Worm (Caenorhabditis elegans) whole organism, L3 larva: ENCODE data around the gene clec-258.

Source experiments
- R02D3.7 ChIP-seq: fragments of 150-350 bp; optimal IDR thresholded peaks from 2 replicates; lab custom pipeline; 2014; ENCODE audit warnings: missing biosample characterization, missing genetic modification characterization
- ZK546.5 ChIP-seq: sonication (generic microtip); optimal IDR thresholded peaks from 2 replicates; lab custom pipeline; 2017; ENCODE audit warnings: missing biosample characterization, missing genetic modification characterization
- aly-2 ChIP-seq: fragments of 150-350 bp; optimal IDR thresholded peaks from 2 replicates; lab custom pipeline; 2014; ENCODE audit warnings: missing biosample characterization, missing genetic modification characterization
- ama-1 ChIP-seq: fragments of 150-350 bp; optimal IDR thresholded peaks from 2 replicates; lab custom pipeline; 2018
- ceh-9 ChIP-seq: sonication (generic microtip); optimal IDR thresholded peaks from 2 replicates; lab custom pipeline; 2018; ENCODE audit warnings: missing biosample characterization, missing genetic modification characterization
- daf-12 ChIP-seq: fragments of 150-350 bp; optimal IDR thresholded peaks from 2 replicates; lab custom pipeline; 2014; ENCODE audit warnings: missing biosample characterization, missing genetic modification reagents, missing genetic modification characterization
- egl-27 ChIP-seq: sonication (generic microtip); optimal IDR thresholded peaks from 4 replicates; lab custom pipeline; 2017; ENCODE audit warnings: missing biosample characterization, missing genetic modification reagents, missing genetic modification characterization
- egl-5 ChIP-seq: fragments of 150-350 bp; optimal IDR thresholded peaks from 2 replicates; lab custom pipeline; 2017; ENCODE audit warnings: missing biosample characterization, missing genetic modification reagents, missing genetic modification characterization, inconsistent platforms
- elt-2 ChIP-seq: sonication (generic microtip); optimal IDR thresholded peaks from 2 replicates; lab custom pipeline; 2016; ENCODE audit warnings: missing genetic modification reagents, mild to moderate bottlenecking, missing genetic modification characterization, missing compliant biosample characterization
- elt-3 ChIP-seq, 3 experiments: fragments of 150-350 bp in 1 of 3; sonication (generic microtip) in 2 of 3; optimal IDR thresholded peaks; 2 replicates in 2 of 3; 4 replicates in 1 of 3; lab custom pipeline; 2014 to 2017; ENCODE audit warnings: missing biosample characterization in 3 of 3, missing genetic modification characterization in 3 of 3
- eor-1 ChIP-seq, 2 experiments: fragments of 150-350 bp; optimal IDR thresholded peaks; 2 replicates each; lab custom pipeline; 2014 to 2018; ENCODE audit warnings: missing biosample characterization in 2 of 2, missing genetic modification characterization in 2 of 2
- fkh-10 ChIP-seq: sonication (generic microtip); optimal IDR thresholded peaks from 2 replicates; lab custom pipeline; 2017; ENCODE audit warnings: missing biosample characterization, missing genetic modification reagents, missing genetic modification characterization
- fos-1 ChIP-seq: fragments of 150-350 bp; optimal IDR thresholded peaks from 2 replicates; lab custom pipeline; 2014; ENCODE audit warnings: missing biosample characterization, missing genetic modification characterization
- hmg-11 ChIP-seq: sonication (generic microtip); optimal IDR thresholded peaks from 2 replicates; lab custom pipeline; 2016; ENCODE audit warnings: missing genetic modification characterization, missing compliant biosample characterization
- jun-1 ChIP-seq: fragments of 150-350 bp; optimal IDR thresholded peaks from 2 replicates; lab custom pipeline; 2014; ENCODE audit warnings: missing biosample characterization, missing genetic modification reagents, missing genetic modification characterization
- lin-15B ChIP-seq: fragments of 150-350 bp; optimal IDR thresholded peaks from 2 replicates; lab custom pipeline; 2014; ENCODE audit warnings: missing biosample characterization, missing genetic modification characterization
- lin-39 ChIP-seq: fragments of 150-350 bp; optimal IDR thresholded peaks from 2 replicates; lab custom pipeline; 2018; ENCODE audit warnings: missing biosample characterization, missing genetic modification reagents, missing genetic modification characterization
- mdl-1 ChIP-seq: fragments of 150-350 bp; optimal IDR thresholded peaks from 2 replicates; lab custom pipeline; 2014; ENCODE audit warnings: missing biosample characterization, missing genetic modification characterization
- mml-1 ChIP-seq: fragments of 150-350 bp; sonication (generic microtip); optimal IDR thresholded peaks from 3 replicates; lab custom pipeline; 2014; ENCODE audit warnings: missing biosample characterization, missing genetic modification characterization
- nhr-11 ChIP-seq: fragments of 150-350 bp; optimal IDR thresholded peaks from 2 replicates; lab custom pipeline; 2014; ENCODE audit warnings: missing biosample characterization, missing genetic modification characterization
- nhr-12 ChIP-seq: fragments of 150-350 bp; optimal IDR thresholded peaks from 2 replicates; lab custom pipeline; 2014; ENCODE audit warnings: missing biosample characterization, missing genetic modification characterization
- nhr-23 ChIP-seq: fragments of 150-350 bp; optimal IDR thresholded peaks from 2 replicates; lab custom pipeline; 2014; ENCODE audit warnings: missing biosample characterization, missing genetic modification reagents, missing genetic modification characterization
- nhr-25 ChIP-seq: sonication (generic microtip); optimal IDR thresholded peaks from 2 replicates; lab custom pipeline; 2017; ENCODE audit warnings: missing biosample characterization, missing genetic modification characterization
- nhr-28 ChIP-seq: fragments of 150-350 bp; optimal IDR thresholded peaks from 2 replicates; lab custom pipeline; 2014; ENCODE audit warnings: missing biosample characterization, missing genetic modification characterization
- nhr-43 ChIP-seq: sonication (generic microtip); optimal IDR thresholded peaks from 2 replicates; lab custom pipeline; 2016; ENCODE audit warnings: mild to moderate bottlenecking, missing genetic modification characterization, missing compliant biosample characterization; ENCODE audit not compliant: poor library complexity, severe bottlenecking
- nhr-67 ChIP-seq: fragments of 150-350 bp; optimal IDR thresholded peaks from 2 replicates; lab custom pipeline; 2014; ENCODE audit warnings: missing biosample characterization, missing genetic modification characterization
- nhr-76 ChIP-seq: fragments of 150-350 bp; sonication (generic microtip); optimal IDR thresholded peaks from 5 replicates; lab custom pipeline; 2014; ENCODE audit warnings: missing biosample characterization, missing genetic modification characterization
- pha-4 ChIP-seq: fragments of 150-350 bp; optimal IDR thresholded peaks from 2 replicates; lab custom pipeline; 2014; ENCODE audit warnings: missing biosample characterization, missing genetic modification reagents, missing genetic modification characterization
- pqm-1 ChIP-seq: fragments of 150-350 bp; optimal IDR thresholded peaks from 2 replicates; lab custom pipeline; 2017; ENCODE audit warnings: missing biosample characterization, missing genetic modification characterization, inconsistent platforms
- sea-2 ChIP-seq: fragments of 150-350 bp; sonication (generic microtip); optimal IDR thresholded peaks from 4 replicates; lab custom pipeline; 2014; ENCODE audit warnings: missing biosample characterization, missing genetic modification reagents, missing genetic modification characterization
- skn-1 ChIP-seq: fragments of 150-350 bp; optimal IDR thresholded peaks from 2 replicates; lab custom pipeline; 2014; ENCODE audit warnings: missing biosample characterization, missing genetic modification characterization
- snpc-4 ChIP-seq: fragments of 150-350 bp; optimal IDR thresholded peaks from 2 replicates; lab custom pipeline; 2014; ENCODE audit warnings: missing biosample characterization, missing genetic modification characterization
- tbx-2 ChIP-seq: sonication (generic microtip); optimal IDR thresholded peaks from 2 replicates; lab custom pipeline; 2016; ENCODE audit warnings: mild to moderate bottlenecking, missing genetic modification characterization, missing compliant biosample characterization
- unc-39 ChIP-seq: sonication (generic microtip); optimal IDR thresholded peaks from 4 replicates; lab custom pipeline; 2017; ENCODE audit warnings: missing biosample characterization, missing genetic modification characterization
- unc-62 ChIP-seq: fragments of 150-350 bp; sonication (generic microtip); optimal IDR thresholded peaks from 4 replicates; lab custom pipeline; 2014; ENCODE audit warnings: missing biosample characterization, missing genetic modification reagents, missing genetic modification characterization

The clec-258 gene

DNA sequence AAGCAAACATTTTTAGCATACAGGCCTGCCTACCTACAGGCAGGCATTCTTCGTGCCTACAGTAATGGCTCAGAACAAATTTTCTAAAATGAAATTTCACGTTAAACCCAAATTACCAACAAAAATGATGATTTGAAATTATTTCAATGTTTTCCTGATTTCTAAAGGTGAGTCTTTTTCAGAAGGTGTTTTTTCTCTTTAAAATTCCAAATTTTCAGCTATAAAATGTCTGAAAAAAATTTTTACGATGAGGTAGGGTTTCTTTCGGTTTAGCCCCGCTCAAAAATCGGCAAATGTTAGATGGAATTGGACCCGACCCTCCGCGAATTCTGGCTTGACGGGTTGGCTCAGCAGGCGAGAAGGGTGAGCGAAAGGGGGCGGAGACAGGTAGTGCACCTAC, 42.4 kb upstream of the clec-258 start, which contains the start of gene W04E12.5:
Gene W04E12.5, plus strand, starts transcription at position 301 of the 400 bp plus-strand sequence.
- TF ChIP-seq nhr-76 (tag; lab: Kevin White, UChicago) (no peak), sea-2 (GFP tag; lab: Kevin White, UChicago) (no peak), fos-1 (tag; lab: Kevin White, UChicago) (no peak), egl-27 (no peak), unc-39 (tag; lab: Kevin White, UChicago) (no peak), nhr-12 (no peak)

DNA sequence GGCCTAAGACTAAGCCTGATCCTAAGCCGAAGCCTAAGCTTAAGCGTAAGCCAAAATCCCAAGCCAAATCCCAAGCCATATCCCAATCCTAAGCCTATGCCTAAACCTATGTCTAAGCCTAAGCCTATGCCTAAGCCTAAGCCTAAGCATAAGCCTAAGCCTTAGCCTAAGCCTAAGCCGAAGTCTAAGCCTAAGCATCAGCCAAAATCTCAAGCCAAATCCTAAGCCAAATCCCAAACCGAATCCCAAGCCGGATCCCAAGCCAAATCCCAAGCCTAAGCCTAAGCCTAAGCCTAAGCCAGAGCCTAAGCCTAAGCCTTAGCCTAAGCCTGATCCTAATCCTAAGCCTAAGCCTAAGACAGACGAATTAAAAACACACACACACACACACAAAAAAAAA, 41.1 kb upstream of the clec-258 start:
- no peak for TF ChIP-seq elt-2 (tag; lab: Kevin White, UChicago)
- no peak for TF ChIP-seq nhr-25
- no peak for TF ChIP-seq jun-1 (tag; lab: Kevin White, UChicago)
- TF ChIP-seq nhr-28: no peak
- TF ChIP-seq fos-1 (tag; lab: Kevin White, UChicago): no peak
- TF ChIP-seq nhr-67 (tag; lab: Kevin White, UChicago): no peak
- TF ChIP-seq elt-3 (tag; optimal IDR thresholded peaks at IDR 0.05; lab: Kevin White, UChicago): no peak
- TF ChIP-seq egl-5: no peak
- no peak for TF ChIP-seq aly-2 (tag; lab: Kevin White, UChicago)
- no peak for TF ChIP-seq nhr-23 (tag; lab: Kevin White, UChicago)
- TF ChIP-seq lin-15B (tag; lab: Kevin White, UChicago): no peak
- no peak for TF ChIP-seq nhr-11 (tag; lab: Kevin White, UChicago)
- TF ChIP-seq ama-1 (lab: Kevin White, UChicago): no peak
- TF ChIP-seq, all 47 proteins: peak for 0

DNA sequence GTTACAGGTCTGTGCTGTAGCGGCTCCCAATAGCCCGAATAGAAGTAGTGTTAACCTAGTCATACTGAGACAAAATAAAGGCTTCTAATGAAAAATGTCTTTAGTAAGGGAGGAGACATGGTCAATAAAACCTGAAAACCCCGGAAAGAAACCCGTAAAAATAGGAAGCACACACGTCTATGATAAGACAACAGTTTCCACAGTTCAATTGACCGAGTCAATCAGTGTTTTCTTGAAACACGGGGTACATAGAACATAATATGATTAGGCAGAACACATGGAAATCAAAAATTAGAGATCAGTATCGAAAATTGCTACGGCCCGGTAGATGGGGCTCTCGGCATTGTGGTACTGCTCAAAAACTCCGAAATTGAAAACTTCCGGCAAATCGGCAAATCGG, 37.1 kb upstream of the clec-258 start, which contains the start of gene clec-49:
Gene clec-49, minus strand, starts transcription at position 103 of the 400 bp plus-strand sequence.
- no peak for TF ChIP-seq ama-1 (lab: Kevin White, UChicago)
- TF ChIP-seq nhr-76 (tag; lab: Kevin White, UChicago): no peak
- no peak for TF ChIP-seq mdl-1 (tag; lab: Kevin White, UChicago)
- no peak for TF ChIP-seq fkh-10
- TF ChIP-seq eor-1 (tag; optimal IDR thresholded peaks at IDR 0.05; lab: Kevin White, UChicago): no peak
- TF ChIP-seq hmg-11 (tag; lab: Kevin White, UChicago): no peak
- no peak for TF ChIP-seq R02D3.7 (tag; lab: Kevin White, UChicago)
- TF ChIP-seq elt-2 (tag; lab: Kevin White, UChicago): peak; percentile 69
- TF ChIP-seq daf-12: no peak
- TF ChIP-seq pqm-1: peak; percentile 65
- no peak for TF ChIP-seq nhr-28
- no peak for TF ChIP-seq ZK546.5 (tag; lab: Kevin White, UChicago)

DNA sequence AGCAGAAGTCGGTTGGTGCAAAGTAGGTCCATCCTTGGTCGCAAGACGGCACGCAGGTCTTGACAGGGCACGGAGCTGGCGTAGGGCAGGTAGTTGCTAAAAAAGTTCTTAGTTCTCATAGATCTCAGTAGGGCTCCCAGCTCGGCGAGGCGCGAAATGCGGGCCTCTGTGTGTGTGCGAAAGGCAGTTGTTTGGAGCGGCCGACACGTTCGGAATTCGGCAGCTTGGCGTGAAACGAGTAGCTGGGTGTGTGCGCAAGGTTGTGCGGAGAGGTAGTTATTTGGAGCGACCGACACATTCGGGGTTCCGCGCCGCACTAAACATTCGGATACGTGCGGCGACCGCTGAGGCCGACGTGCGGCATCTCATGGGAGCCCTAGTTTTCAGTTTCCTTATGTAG, 35.4 kb upstream of the clec-258 start:
- no peak for TF ChIP-seq lin-15B (tag; lab: Kevin White, UChicago)
- no peak for TF ChIP-seq lin-39
- TF ChIP-seq jun-1 (tag; lab: Kevin White, UChicago): no peak
- TF ChIP-seq mml-1 (tag; lab: Kevin White, UChicago): no peak
- no peak for TF ChIP-seq nhr-23 (tag; lab: Kevin White, UChicago)
- no peak for TF ChIP-seq daf-12
- TF ChIP-seq, all 47 proteins: peak for 0

DNA sequence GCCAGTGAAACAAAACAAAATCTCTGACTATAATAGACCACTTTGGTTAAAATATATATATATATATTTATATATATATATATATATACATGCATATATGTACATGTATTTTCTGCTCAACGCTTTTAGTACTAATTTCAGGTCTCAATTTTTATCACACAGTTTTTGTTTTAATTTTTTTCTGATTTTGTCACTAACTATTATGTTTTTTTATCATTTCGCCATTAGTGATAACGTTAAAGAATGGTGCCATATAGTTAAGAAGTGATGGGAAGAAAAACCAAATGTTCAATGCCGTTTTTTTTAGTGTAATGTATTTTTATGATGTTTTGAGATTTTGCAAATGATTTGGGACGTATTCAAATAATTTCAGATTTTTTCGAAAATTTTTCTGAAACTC, 33.9 kb upstream of the clec-258 start:
- TF ChIP-seq mml-1 (tag; lab: Kevin White, UChicago): no peak
- no peak for TF ChIP-seq pha-4
- peak; percentile 60 for TF ChIP-seq elt-2 (tag; lab: Kevin White, UChicago)
- no peak for TF ChIP-seq R02D3.7 (tag; lab: Kevin White, UChicago)

DNA sequence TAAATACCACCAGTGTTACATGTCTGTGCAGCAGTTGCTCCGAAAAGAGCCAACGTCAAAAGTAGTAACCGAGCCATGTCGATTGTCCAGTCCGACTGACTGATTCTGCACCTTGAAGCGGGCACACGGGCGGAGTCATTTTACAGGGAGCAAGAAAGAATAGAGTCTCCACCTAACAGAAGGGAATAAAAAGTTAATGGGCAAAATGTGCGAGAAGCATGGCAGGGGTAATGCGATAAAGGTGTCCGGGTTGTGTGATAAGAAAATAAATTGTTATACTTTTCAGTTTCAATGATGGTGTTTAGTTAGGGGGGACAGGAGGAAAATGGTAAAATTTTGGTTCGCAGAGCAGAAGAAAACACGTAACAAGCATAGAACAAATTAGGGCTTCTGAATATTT, 33.0 kb upstream of the clec-258 start, which contains the start of gene clec-50:
Gene clec-50, minus strand, starts transcription at position 109 of the 400 bp plus-strand sequence.
- TF ChIP-seq skn-1: no peak
- no peak for TF ChIP-seq nhr-23 (tag; lab: Kevin White, UChicago)
- peak; percentile 82 for TF ChIP-seq pqm-1
- TF ChIP-seq elt-2 (tag; lab: Kevin White, UChicago): peak; percentile 86
- TF ChIP-seq, all 47 proteins: peak for 2

DNA sequence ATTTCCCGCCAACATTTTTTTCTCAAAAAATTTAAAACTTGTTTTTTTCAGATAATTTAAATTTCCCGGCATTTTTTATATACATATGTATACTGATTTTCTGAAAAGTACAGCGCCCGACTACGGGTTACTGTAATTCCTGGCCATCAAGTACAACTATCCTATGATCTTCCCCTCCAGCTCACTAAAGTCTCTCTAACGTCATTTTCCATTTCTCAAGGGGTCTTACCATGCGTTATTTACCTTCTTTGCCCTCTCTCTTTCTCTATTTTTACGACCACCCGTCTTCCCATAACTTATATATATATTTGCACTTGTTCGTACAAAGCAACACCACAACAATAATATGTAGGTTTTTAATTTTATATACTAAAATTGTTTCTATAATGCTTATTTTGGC, 32.0 kb upstream of the clec-258 start, which contains the start of gene W04E12.9:
Gene W04E12.9, plus strand, starts transcription at position 301 of the 400 bp plus-strand sequence.
- TF ChIP-seq unc-62: no peak
- TF ChIP-seq unc-39 (tag; lab: Kevin White, UChicago): no peak
- TF ChIP-seq snpc-4: no peak
- no peak for TF ChIP-seq elt-2 (tag; lab: Kevin White, UChicago)
- TF ChIP-seq fos-1 (tag; lab: Kevin White, UChicago): no peak
- no peak for TF ChIP-seq eor-1 (tag; optimal IDR thresholded peaks at IDR 0.05; lab: Kevin White, UChicago)
- TF ChIP-seq tbx-2 (tag; lab: Kevin White, UChicago): no peak
- no peak for TF ChIP-seq nhr-67 (tag; lab: Kevin White, UChicago)
- TF ChIP-seq sea-2 (GFP tag; lab: Kevin White, UChicago): no peak
- TF ChIP-seq ZK546.5 (tag; lab: Kevin White, UChicago): no peak
- no peak for TF ChIP-seq nhr-12
- TF ChIP-seq egl-27: no peak
- no peak for TF ChIP-seq ceh-9 (tag; lab: Kevin White, UChicago)
- TF ChIP-seq R02D3.7 (tag; lab: Kevin White, UChicago): no peak
- no peak for TF ChIP-seq aly-2 (tag; lab: Kevin White, UChicago)
- no peak for TF ChIP-seq nhr-43 (tag; lab: Kevin White, UChicago)
